Fruit fly (Drosophila melanogaster) whole organism, prepupa: ENCODE data around the gene kibra.

Source experiments
- Blimp-1 ChIP-seq: fragments of 200-800 bp; sonication (Bioruptor generic); optimal IDR thresholded peaks from 3 replicates; lab custom pipeline; 2017; ENCODE audit warnings: missing biosample characterization, missing genetic modification characterization, mild to moderate bottlenecking, moderate library complexity, missing genetic modification reagents
- CG10631 ChIP-seq: fragments of 200-800 bp; sonication (Bioruptor generic); optimal IDR thresholded peaks from 2 replicates; lab custom pipeline; 2016; ENCODE audit warnings: missing biosample characterization, missing genetic modification characterization
- CG11294 ChIP-seq: fragments of 200-800 bp; sonication (Bioruptor generic); IDR thresholded peaks from 2 replicates; pipeline ENCODE4 v1.3.6; 2022; ENCODE audit warnings: missing biosample characterization, missing genetic modification characterization
- CG11762 ChIP-seq: fragments of 200-800 bp; sonication (Bioruptor generic); optimal IDR thresholded peaks from 3 replicates; lab custom pipeline; 2016; ENCODE audit warnings: missing biosample characterization, missing genetic modification characterization; ENCODE audit not compliant: insufficient read depth
- CG11902 ChIP-seq: fragments of 200-800 bp; sonication (Bioruptor generic); optimal IDR thresholded peaks from 3 replicates; lab custom pipeline; 2016; ENCODE audit warnings: missing biosample characterization, missing genetic modification characterization
- CG15336 ChIP-seq: fragments of 200-800 bp; sonication (Bioruptor generic); IDR thresholded peaks from 2 replicates; pipeline ENCODE4 v1.3.6; 2022; ENCODE audit warnings: missing biosample characterization, missing genetic modification characterization
- CG16779 ChIP-seq: fragments of 200-800 bp; sonication (Bioruptor generic); optimal IDR thresholded peaks from 3 replicates; lab custom pipeline; 2017; ENCODE audit warnings: missing biosample characterization, mild to moderate bottlenecking, missing genetic modification characterization
- CG3032 ChIP-seq: fragments of 200-800 bp; optimal IDR thresholded peaks from 2 replicates; lab custom pipeline; 2019; ENCODE audit warnings: missing biosample characterization, mild to moderate bottlenecking, missing genetic modification characterization, moderate library complexity
- CG6163 ChIP-seq: fragments of 200-800 bp; sonication (Bioruptor generic); IDR thresholded peaks from 3 replicates; pipeline ENCODE4 v1.3.6; 2022; ENCODE audit warnings: missing biosample characterization, missing genetic modification characterization
- CG6792 ChIP-seq: fragments of 200-800 bp; sonication (Bioruptor generic); optimal IDR thresholded peaks from 3 replicates; lab custom pipeline; 2016; ENCODE audit warnings: missing biosample characterization, missing genetic modification characterization
- CG6808 ChIP-seq: fragments of 200-800 bp; sonication (Bioruptor generic); optimal IDR thresholded peaks from 3 replicates; lab custom pipeline; 2017; ENCODE audit warnings: missing biosample characterization, missing genetic modification characterization, mild to moderate bottlenecking, moderate library complexity, missing genetic modification reagents
- CG6854 ChIP-seq: fragments of 200-800 bp; sonication (Bioruptor generic); optimal IDR thresholded peaks from 2 replicates; lab custom pipeline; 2017; ENCODE audit warnings: missing biosample characterization, mild to moderate bottlenecking, missing genetic modification characterization
- CG7368 ChIP-seq: fragments of 200-800 bp; sonication (Bioruptor generic); optimal IDR thresholded peaks from 3 replicates; lab custom pipeline; 2016; ENCODE audit warnings: missing biosample characterization, missing genetic modification characterization
- CG8119 ChIP-seq: fragments of 200-800 bp; sonication (Bioruptor generic); IDR thresholded peaks from 3 replicates; pipeline ENCODE4 v1.3.6; 2022; ENCODE audit warnings: missing biosample characterization, missing genetic modification characterization
- CG8319 ChIP-seq: fragments of 200-800 bp; sonication (Bioruptor generic); optimal IDR thresholded peaks from 3 replicates; lab custom pipeline; 2016; ENCODE audit warnings: missing biosample characterization, missing genetic modification characterization
- CG8632 ChIP-seq: fragments of 200-800 bp; sonication (Bioruptor generic); optimal IDR thresholded peaks from 3 replicates; lab custom pipeline; 2016; ENCODE audit warnings: missing biosample characterization, missing genetic modification characterization
- CG9139 ChIP-seq: fragments of 200-800 bp; sonication (Bioruptor generic); optimal IDR thresholded peaks from 3 replicates; lab custom pipeline; 2017; ENCODE audit warnings: missing biosample characterization, mild to moderate bottlenecking, missing genetic modification characterization
- Eip75B ChIP-seq: fragments of 200-800 bp; sonication (Bioruptor generic); optimal IDR thresholded peaks from 3 replicates; lab custom pipeline; 2016; ENCODE audit warnings: missing biosample characterization, missing genetic modification characterization
- Eip78C ChIP-seq: fragments of 200-800 bp; sonication (Bioruptor generic); peaks from one replicate; lab custom pipeline; 2016; ENCODE audit warnings: missing biosample characterization, missing genetic modification characterization
- Eip93F ChIP-seq: fragments of 200-800 bp; sonication (Bioruptor generic); optimal IDR thresholded peaks from 2 replicates; lab custom pipeline; 2016; ENCODE audit warnings: missing biosample characterization, mild to moderate bottlenecking, missing genetic modification characterization
- Ets96B ChIP-seq: fragments of 200-800 bp; optimal IDR thresholded peaks from 2 replicates; lab custom pipeline; 2019; ENCODE audit warnings: missing biosample characterization, mild to moderate bottlenecking, missing genetic modification characterization, moderate library complexity
- Gug ChIP-seq: fragments of 200-800 bp; sonication (Bioruptor generic); IDR thresholded peaks from 2 replicates; pipeline ENCODE4 v1.3.6; 2022; ENCODE audit warnings: missing biosample characterization, missing genetic modification characterization
- Hr38 ChIP-seq: sonication (Bioruptor generic); optimal IDR thresholded peaks from 2 replicates; lab custom pipeline; 2016; ENCODE audit warnings: missing biosample characterization, missing genetic modification characterization
- Hr39 ChIP-seq: fragments of 200-800 bp; sonication (Bioruptor generic); optimal IDR thresholded peaks from 2 replicates; lab custom pipeline; 2016; ENCODE audit warnings: missing biosample characterization, missing genetic modification characterization
- Lpt ChIP-seq: fragments of 200-800 bp; sonication (Bioruptor generic); optimal IDR thresholded peaks from 3 replicates; lab custom pipeline; 2016; ENCODE audit warnings: missing biosample characterization, missing genetic modification characterization
- Smox ChIP-seq: fragments of 200-800 bp; sonication (Bioruptor generic); optimal IDR thresholded peaks from 3 replicates; lab custom pipeline; 2016; ENCODE audit warnings: missing biosample characterization, missing genetic modification characterization
- Sox102F ChIP-seq: fragments of 200-800 bp; sonication (Bioruptor generic); optimal IDR thresholded peaks from 2 replicates; lab custom pipeline; 2016; ENCODE audit warnings: missing biosample characterization, mild to moderate bottlenecking, missing genetic modification characterization
- achi ChIP-seq: fragments of 200-800 bp; sonication (Bioruptor generic); optimal IDR thresholded peaks from 3 replicates; lab custom pipeline; 2016; ENCODE audit warnings: missing biosample characterization, missing genetic modification characterization
- acj6 ChIP-seq: fragments of 200-800 bp; sonication (Bioruptor generic); optimal IDR thresholded peaks from 3 replicates; lab custom pipeline; 2016; ENCODE audit warnings: missing biosample characterization, missing genetic modification characterization
- dsx ChIP-seq: fragments of 200-800 bp; optimal IDR thresholded peaks from 3 replicates; lab custom pipeline; 2019; ENCODE audit warnings: missing biosample characterization, mild to moderate bottlenecking, missing genetic modification characterization, moderate library complexity; ENCODE audit not compliant: poor library complexity, severe bottlenecking
- esn ChIP-seq: fragments of 200-800 bp; sonication (Bioruptor generic); optimal IDR thresholded peaks from 2 replicates; lab custom pipeline; 2016; ENCODE audit warnings: missing biosample characterization, mild to moderate bottlenecking, missing genetic modification characterization, moderate library complexity
- fd59A ChIP-seq: fragments of 200-800 bp; sonication (Bioruptor generic); optimal IDR thresholded peaks from 2 replicates; lab custom pipeline; 2017; ENCODE audit warnings: missing biosample characterization, mild to moderate bottlenecking, missing genetic modification characterization, missing genetic modification reagents
- fd85E ChIP-seq: fragments of 200-800 bp; sonication (Bioruptor generic); optimal IDR thresholded peaks from 3 replicates; lab custom pipeline; 2016; ENCODE audit warnings: missing biosample characterization, missing genetic modification characterization
- fkh ChIP-seq: fragments of 200-800 bp; sonication (Bioruptor generic); optimal IDR thresholded peaks from 3 replicates; lab custom pipeline; 2017; ENCODE audit warnings: missing biosample characterization, mild to moderate bottlenecking, missing genetic modification characterization, moderate library complexity
- net ChIP-seq: fragments of 200-800 bp; sonication (Bioruptor generic); optimal IDR thresholded peaks from 3 replicates; lab custom pipeline; 2016; ENCODE audit warnings: missing biosample characterization, missing genetic modification characterization
- salr ChIP-seq, 2 experiments: fragments of 200-800 bp; sonication (Bioruptor generic); optimal IDR thresholded peaks; 3 replicates each; lab custom pipeline; 2016 to 2018; ENCODE audit warnings: missing biosample characterization in 2 of 2, missing genetic modification characterization in 2 of 2, mild to moderate bottlenecking in 1 of 2
- svp ChIP-seq: fragments of 200-800 bp; sonication (Bioruptor generic); peaks from one replicate; lab custom pipeline; 2016; ENCODE audit warnings: missing biosample characterization, missing genetic modification characterization
- topi ChIP-seq: fragments of 200-800 bp; sonication (Bioruptor generic); optimal IDR thresholded peaks from 3 replicates; lab custom pipeline; 2016; ENCODE audit warnings: missing biosample characterization, missing genetic modification characterization
- vri ChIP-seq: fragments of 200-800 bp; sonication (Bioruptor generic); optimal IDR thresholded peaks from 3 replicates; lab custom pipeline; 2016; ENCODE audit warnings: missing biosample characterization, mild to moderate bottlenecking, missing genetic modification characterization

Gene kibra

dm6 chr3R:14719380-14719779, 4.7 kb downstream of the kibra start (continued):
- peak; percentile 62 for TF ChIP-seq fd59A
- peak; percentile 59; the same call in 1 of the 2 replicates for TF ChIP-seq CG11294
- peak; percentile 75 for TF ChIP-seq CG3032 (tag; lab: Kevin White, UChicago)
- peak; percentile 48 for TF ChIP-seq CG8632 (GFP tag; lab: Kevin White, UChicago)
- TF ChIP-seq Blimp-1 (GFP tag; lab: Kevin White, UChicago), result no peak
- peak; percentile 24 for TF ChIP-seq esn
- peak; percentile 87 for TF ChIP-seq CG6163 (GFP tag; lab: Robert Waterston, UW)
- peak; percentile 78 for TF ChIP-seq Ets96B (tag; lab: Kevin White, UChicago)
- peak; percentile 37 for TF ChIP-seq CG11902 (GFP tag; lab: Kevin White, UChicago)
- TF ChIP-seq Gug (GFP tag; lab: Robert Waterston, UW), result peak; percentile 78
- TF ChIP-seq Hr38 (GFP tag; lab: Kevin White, UChicago), result peak; percentile 21
- TF ChIP-seq Hr39 (GFP tag; lab: Kevin White, UChicago), result peak; percentile 29
- TF ChIP-seq salr (GFP tag; optimal IDR thresholded peaks at IDR 0.05; lab: Kevin White, UChicago), result peak; percentile 55 to 80
- peak; percentile 65 for TF ChIP-seq CG16779
- TF ChIP-seq dsx (GFP tag; lab: Kevin White, UChicago), result peak; percentile 77
- TF ChIP-seq svp (GFP tag; lab: Kevin White, UChicago), result peak; percentile 19
- TF ChIP-seq achi (GFP tag; lab: Kevin White, UChicago), result peak; percentile 83
- TF ChIP-seq CG10631 (GFP tag; lab: Kevin White, UChicago), result peak; percentile 72
- TF ChIP-seq Eip93F (GFP tag; lab: Kevin White, UChicago), result no peak
- peak; percentile 33 for TF ChIP-seq CG7368
- peak; percentile 91 for TF ChIP-seq CG8119 (GFP tag; lab: Robert Waterston, UW)
- peak; percentile 92 for TF ChIP-seq CG15336 (GFP tag; lab: Robert Waterston, UW)
- TF ChIP-seq CG8319 (GFP tag; lab: Kevin White, UChicago), result no peak
- peak; percentile 94 for TF ChIP-seq Eip78C (GFP tag; lab: Kevin White, UChicago)
- peak; percentile 82 for TF ChIP-seq net (GFP tag; lab: Kevin White, UChicago)
- peak; percentile 73 for TF ChIP-seq CG11762
- no peak for TF ChIP-seq fd85E
- peak; percentile 29 for TF ChIP-seq CG9139
- TF ChIP-seq fkh, result no peak
- peak; percentile 67 for TF ChIP-seq Eip75B (GFP tag; lab: Kevin White, UChicago)
- peak; percentile 58 for TF ChIP-seq CG6792 (GFP tag; lab: Kevin White, UChicago)
- peak; percentile 79 for TF ChIP-seq CG6808
- TF ChIP-seq, all 60 proteins: peak for 50

DNA sequence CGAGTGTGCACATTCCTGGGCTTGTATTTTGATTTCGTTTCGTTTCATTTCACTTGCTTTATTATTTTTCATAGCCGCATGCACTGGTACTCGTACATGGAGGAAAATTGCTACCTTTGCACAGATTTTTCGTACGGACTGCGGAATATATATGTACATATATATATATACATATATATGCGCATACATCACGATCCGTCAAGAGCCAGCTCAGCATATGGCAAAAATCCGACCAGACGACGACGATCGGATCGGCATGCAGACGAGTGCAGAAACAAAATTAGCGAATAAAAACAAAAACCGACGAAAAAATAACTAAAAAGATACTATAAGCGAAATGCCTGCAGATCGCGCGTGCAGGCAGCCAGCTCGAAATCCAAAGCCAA, 6.4 kb downstream of the kibra start:
- TF ChIP-seq CG6854 (GFP tag; lab: Kevin White, UChicago) (no peak), vri (GFP tag; lab: Kevin White, UChicago) (no peak), Hr39 (GFP tag; lab: Kevin White, UChicago) (no peak), acj6 (GFP tag; lab: Kevin White, UChicago) (no peak), Sox102F (GFP tag; lab: Kevin White, UChicago) (no peak), CG15336 (GFP tag; lab: Robert Waterston, UW) (no peak), esn (no peak), CG8119 (GFP tag; lab: Robert Waterston, UW) (no peak), Lpt (GFP tag; lab: Kevin White, UChicago) (no peak), svp (GFP tag; lab: Kevin White, UChicago) (no peak), topi (GFP tag; lab: Kevin White, UChicago) (no peak), CG8632 (GFP tag; lab: Kevin White, UChicago) (no peak), Smox (GFP tag; lab: Kevin White, UChicago) (no peak)
- TF ChIP-seq, all 60 proteins: peak for 0
